Worm (Caenorhabditis elegans) whole organism, L4 larva: ENCODE results near the gene nspe-3.

ENCODE experiments used
- aly-2 ChIP-seq: sonication (generic microtip); optimal IDR thresholded peaks from 2 replicates; lab custom pipeline; 2018; ENCODE audit warnings: missing biosample characterization, missing genetic modification characterization
- ama-1 ChIP-seq: fragments of 150-350 bp; optimal IDR thresholded peaks from 2 replicates; lab custom pipeline; 2014; ENCODE audit warnings: inconsistent platforms, mixed read lengths

DNA sequence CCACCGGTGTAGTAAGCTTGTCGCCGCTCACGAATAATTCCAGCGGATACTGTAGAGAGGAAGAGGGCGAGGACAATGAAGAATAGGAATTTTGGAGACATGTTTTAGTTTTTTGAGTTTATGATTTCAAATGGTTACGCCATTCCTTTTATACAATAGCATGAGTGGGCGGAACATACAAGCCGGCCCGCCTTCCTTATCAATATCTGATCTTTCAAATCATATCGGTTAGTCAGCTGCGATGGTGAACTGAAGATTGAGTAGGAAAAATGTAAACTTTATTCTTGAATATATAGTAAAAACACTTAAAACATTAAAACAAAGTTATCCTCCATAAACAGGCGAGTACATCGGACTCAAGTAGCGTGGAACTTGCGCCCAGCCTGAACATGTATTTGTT is 3.1 kb downstream of the nspe-3 start, which contains the start of gene nspe-1:
- TF ChIP-seq ama-1 (lab: Kevin White, UChicago) (no peak), aly-2 (tag; lab: Kevin White, UChicago) (no peak)
